Worm (Caenorhabditis elegans): ENCODE measurements around the gene F22B5.4.

ce11 chrII:8440792-8441191, 8.7 kb upstream of the F22B5.4 start:
- TF ChIP-seq lir-3 (tag; optimal IDR thresholded peaks at IDR 0.05; ENCODE audit: poor library complexity) = no peak
- no peak for TF ChIP-seq nhr-77 (tag; optimal IDR thresholded peaks at IDR 0.05)
- TF ChIP-seq dpl-1 (GFP tag; optimal IDR thresholded peaks at IDR 0.05) = peak in 1 of 3 experiments; percentile 1
- peak in 1 of 2 experiments; percentile 51 for TF ChIP-seq mdl-1 (tag; optimal IDR thresholded peaks at IDR 0.05)
- no peak for TF ChIP-seq fkh-10 (GFP tag; optimal IDR thresholded peaks at IDR 0.05)
- TF ChIP-seq ces-1 (GFP tag; optimal IDR thresholded peaks at IDR 0.05) = no peak
- no peak for TF ChIP-seq unc-86 (tag; optimal IDR thresholded peaks at IDR 0.05)
- no peak for TF ChIP-seq unc-62 (GFP tag; optimal IDR thresholded peaks at IDR 0.05)
- no peak for TF ChIP-seq nhr-28 (tag; optimal IDR thresholded peaks at IDR 0.05)

Measured in whole organism, L1 larva.